Fruit fly (Drosophila melanogaster): Measurements from ENCODE around the gene CG42655.
A peak's percentile ranks its signal among the peaks of the same experiment; 100 is the strongest.

The CG42655 gene

DNA sequence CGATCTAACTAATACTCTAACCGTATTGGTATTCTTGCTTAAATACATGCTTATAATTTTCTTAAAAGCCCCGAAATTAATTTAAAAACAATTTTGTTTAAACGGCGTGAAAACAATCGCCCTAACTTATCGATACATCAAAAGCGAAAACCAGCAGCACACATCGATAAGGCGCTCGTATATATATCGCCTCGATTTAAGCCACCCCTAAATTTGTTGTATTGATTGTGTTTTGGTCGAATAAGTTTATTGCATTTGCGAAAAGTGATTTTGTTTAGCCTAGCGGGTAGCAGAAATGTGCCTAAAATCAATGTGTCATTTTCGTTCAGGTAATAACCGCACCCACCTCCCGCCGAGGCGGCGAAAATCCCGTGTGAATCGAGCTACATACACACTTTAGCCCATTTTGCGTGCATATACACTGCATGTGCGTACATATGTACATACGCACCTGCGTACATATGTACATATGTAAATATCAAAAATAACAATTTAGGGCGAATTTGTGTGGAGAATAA, 38.3 kb upstream of the CG42655 start, which contains the start of the genes CG7646 and Nca (continued):
- TF ChIP-seq gfzf (GFP tag; optimal IDR thresholded peaks at IDR 0.05) (peak; percentile 27), cg (GFP tag; optimal IDR thresholded peaks at IDR 0.05) (peak; percentile 21), TFAM (GFP tag; optimal IDR thresholded peaks at IDR 0.05) (no peak), gem (tag; optimal IDR thresholded peaks at IDR 0.05) (peak; percentile 27), CG13287 (GFP tag; IDR thresholded peaks at IDR 0.05; ENCODE audit: partially characterized antibody) (peak; percentile 94), Elba2 (GFP tag; optimal IDR thresholded peaks at IDR 0.05) (peak; percentile 77), CG31441 (GFP tag; IDR thresholded peaks at IDR 0.05) (peak; percentile 32; the same call in 1 of the 2 replicates), Sry-δ (GFP tag; optimal IDR thresholded peaks at IDR 0.05) (peak; percentile 92), dpn (GFP tag; optimal IDR thresholded peaks at IDR 0.05) (no peak), CG15601 (tag; optimal IDR thresholded peaks at IDR 0.05) (peak; percentile 26), CG8281 (tag; optimal IDR thresholded peaks at IDR 0.05) (peak; percentile 47), pzg (GFP tag; optimal IDR thresholded peaks at IDR 0.05) (peak; percentile 67), hbn (GFP tag; IDR thresholded peaks at IDR 0.05; ENCODE audit: partially characterized antibody) (peak; percentile 85), mirr (GFP tag; optimal IDR thresholded peaks at IDR 0.05) (peak; percentile 50), CG2120 (GFP tag; optimal IDR thresholded peaks at IDR 0.05) (peak; percentile 10), CG7963 (GFP tag; IDR thresholded peaks at IDR 0.05; ENCODE audit: partially characterized antibody) (peak; percentile 91), stwl (tag; optimal IDR thresholded peaks at IDR 0.05) (peak; percentile 76), Ets97D (GFP tag; optimal IDR thresholded peaks at IDR 0.05) (peak; percentile 31), CG3281 (GFP tag; optimal IDR thresholded peaks at IDR 0.05) (peak; percentile 28), amos (GFP tag; IDR thresholded peaks at IDR 0.05; ENCODE audit: partially characterized antibody) (peak; percentile 96), Deaf1 (tag; optimal IDR thresholded peaks at IDR 0.05) (no peak), ATbp (GFP tag; optimal IDR thresholded peaks at IDR 0.05) (peak; percentile 27), CTCF (GFP tag; optimal IDR thresholded peaks at IDR 0.05) (peak; percentile 28)

DNA sequence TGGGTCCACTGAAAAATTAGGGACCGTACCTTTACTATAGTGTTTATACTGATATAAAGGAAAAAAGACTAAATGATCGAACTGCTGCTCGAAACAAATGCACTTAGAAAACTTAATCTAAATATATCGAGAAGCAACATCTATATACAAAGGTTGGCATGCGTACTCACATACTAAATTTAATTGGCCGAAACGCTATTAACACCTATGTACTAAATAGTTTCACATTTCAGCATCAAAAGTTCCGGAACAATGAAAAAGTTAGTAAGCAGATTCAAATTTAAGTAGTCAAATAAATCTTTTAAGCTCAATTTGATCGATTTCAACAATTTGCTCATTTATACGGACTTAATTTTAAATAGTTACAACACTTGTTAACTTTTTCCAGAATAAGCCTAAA, 37.6 kb upstream of the CG42655 start, which contains the start of gene fln:
fln (minus strand) TSS at position 101 of the 400 bp plus-strand sequence.
- TF ChIP-seq shn (GFP tag; optimal IDR thresholded peaks at IDR 0.05) (no peak), ems (GFP tag; optimal IDR thresholded peaks at IDR 0.05) (no peak), fd3F (GFP tag; optimal IDR thresholded peaks at IDR 0.05) (no peak), Optix (GFP tag; IDR thresholded peaks at IDR 0.05) (no peak), Six4 (GFP tag; optimal IDR thresholded peaks at IDR 0.05) (no peak), sc (optimal IDR thresholded peaks at IDR 0.05) (no peak), sc (GFP tag; optimal IDR thresholded peaks at IDR 0.05) (no peak), nmo (GFP tag; optimal IDR thresholded peaks at IDR 0.05) (no peak), row (GFP tag; IDR thresholded peaks at IDR 0.05) (no peak), lov (optimal IDR thresholded peaks at IDR 0.05) (no peak), lov (GFP tag; IDR thresholded peaks at IDR 0.05) (no peak), CG2129 (GFP tag; IDR thresholded peaks at IDR 0.05; ENCODE audit: partially characterized antibody) (no peak), CG12769 (tag; optimal IDR thresholded peaks at IDR 0.05) (no peak), salm (tag; optimal IDR thresholded peaks at IDR 0.05) (no peak), CG11093 (GFP tag; IDR thresholded peaks at IDR 0.05) (no peak), CG11695 (GFP tag; IDR thresholded peaks at IDR 0.05) (no peak)

DNA sequence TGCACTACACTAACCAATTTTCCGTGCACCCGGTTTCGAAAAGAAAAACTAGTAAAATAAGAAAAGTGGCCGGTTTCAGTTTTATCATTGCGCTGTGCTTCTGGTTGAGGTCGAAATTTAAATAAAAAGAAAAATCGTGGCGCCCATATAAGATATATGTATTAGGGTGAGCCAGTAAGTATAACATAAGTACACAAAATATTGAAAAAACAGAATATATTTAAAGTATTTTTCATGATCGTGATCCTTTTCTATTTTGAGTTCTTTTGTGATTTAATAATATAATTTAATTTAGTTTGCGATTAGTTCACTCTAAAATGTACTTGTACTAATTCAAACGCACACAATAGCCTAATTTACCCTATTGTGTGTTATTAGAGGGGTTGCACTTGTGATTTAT, 35.4 kb upstream of the CG42655 start, which contains the start of gene Csas:
Csas (minus strand) TSS at position 101 of the 400 bp plus-strand sequence.
- no peak for TF ChIP-seq pan (optimal IDR thresholded peaks at IDR 0.05)
- peak in 1 of 2 experiments; percentile 24 for TF ChIP-seq pan (GFP tag; optimal IDR thresholded peaks at IDR 0.05 in 1 of 2, IDR thresholded peaks at IDR 0.05 in 1 of 2)
- peak; percentile 71 for TF ChIP-seq sens (GFP tag)
- no peak for TF ChIP-seq D19B (GFP tag; optimal IDR thresholded peaks at IDR 0.05)
- TF ChIP-seq oc (tag; optimal IDR thresholded peaks at IDR 0.05): no peak
- TF ChIP-seq Nf-YC (tag; optimal IDR thresholded peaks at IDR 0.05): no peak
- TF ChIP-seq row (GFP tag; IDR thresholded peaks at IDR 0.05): 0 out of 3 replicates have a peak, but pooled peaks have one; percentile 23
